Worm (Caenorhabditis elegans) whole organism, L1 larva: ENCODE measurements around the gene ZK1240.11.

Experiments used
- C16A3.4 ChIP-seq: fragments of 150-350 bp; optimal IDR thresholded peaks from 2 replicates; lab custom pipeline; 2014; ENCODE audit warnings: missing biosample characterization, missing genetic modification characterization
- F16B12.6 ChIP-seq: fragments of 150-350 bp; optimal IDR thresholded peaks from 2 replicates; lab custom pipeline; 2014; ENCODE audit warnings: missing biosample characterization, missing genetic modification characterization
- Y116A8C.19 ChIP-seq: sonication (generic microtip); optimal IDR thresholded peaks from 2 replicates; lab custom pipeline; 2016; ENCODE audit warnings: missing compliant biosample characterization, missing genetic modification characterization, borderline replicate concordance
- aha-1 ChIP-seq: fragments of 150-350 bp; optimal IDR thresholded peaks from 2 replicates; lab custom pipeline; 2014; ENCODE audit warnings: missing biosample characterization, missing genetic modification characterization
- alr-1 ChIP-seq: fragments of 200-800 bp; sonication (Bioruptor generic); optimal IDR thresholded peaks from 2 replicates; lab custom pipeline; 2018; ENCODE audit warnings: borderline replicate concordance, mild to moderate bottlenecking, missing genetic modification characterization, missing compliant biosample characterization
- blmp-1 ChIP-seq: fragments of 150-350 bp; optimal IDR thresholded peaks from 2 replicates; lab custom pipeline; 2014; ENCODE audit warnings: missing biosample characterization, missing genetic modification characterization
- ceh-63 ChIP-seq: fragments of 200-800 bp; sonication (Bioruptor generic); optimal IDR thresholded peaks from 2 replicates; lab custom pipeline; 2018; ENCODE audit warnings: mild to moderate bottlenecking, missing genetic modification characterization, missing compliant biosample characterization
- ceh-8 ChIP-seq: fragments of 200-800 bp; sonication (Bioruptor generic); optimal IDR thresholded peaks from 2 replicates; lab custom pipeline; 2018; ENCODE audit warnings: mild to moderate bottlenecking, missing genetic modification characterization, moderate library complexity, missing compliant biosample characterization
- ces-1 ChIP-seq: fragments of 150-350 bp; optimal IDR thresholded peaks from 2 replicates; lab custom pipeline; 2014; ENCODE audit warnings: missing biosample characterization, missing genetic modification reagents, missing genetic modification characterization
- dsc-1 ChIP-seq: sonication (generic microtip); optimal IDR thresholded peaks from 2 replicates; lab custom pipeline; 2016; ENCODE audit warnings: mild to moderate bottlenecking, missing genetic modification characterization, missing compliant biosample characterization
- efl-1 ChIP-seq, 4 experiments: fragments of 150-350 bp; optimal IDR thresholded peaks in 3 of 4; peaks in 1 of 4; 1 replicate in 1 of 4; 2 replicates in 3 of 4; lab custom pipeline; 2014; ENCODE audit warnings: missing biosample characterization in 2 of 4, missing genetic modification characterization in 2 of 4, missing genetic modification reagents in 2 of 4
- efl-3 ChIP-seq: fragments of 200-800 bp; sonication (Bioruptor generic); optimal IDR thresholded peaks from 2 replicates; lab custom pipeline; 2018; ENCODE audit warnings: mild to moderate bottlenecking, missing genetic modification characterization, missing compliant biosample characterization
- elt-2 ChIP-seq: sonication (generic microtip); optimal IDR thresholded peaks from 2 replicates; lab custom pipeline; 2016; ENCODE audit warnings: missing genetic modification characterization, mild to moderate bottlenecking, inconsistent platforms, missing compliant biosample characterization, missing genetic modification reagents
- fkh-10 ChIP-seq: sonication (generic microtip); optimal IDR thresholded peaks from 2 replicates; lab custom pipeline; 2017; ENCODE audit warnings: missing biosample characterization, missing genetic modification reagents, missing genetic modification characterization
- fos-1 ChIP-seq: fragments of 150-350 bp; optimal IDR thresholded peaks from 2 replicates; lab custom pipeline; 2014; ENCODE audit warnings: missing biosample characterization, missing genetic modification characterization
- hlh-4 ChIP-seq: sonication (generic microtip); optimal IDR thresholded peaks from 2 replicates; lab custom pipeline; 2016; ENCODE audit warnings: mild to moderate bottlenecking, missing genetic modification characterization, missing compliant biosample characterization
- hpl-2 ChIP-seq: fragments of 150-350 bp; optimal IDR thresholded peaks from 2 replicates; lab custom pipeline; 2014; ENCODE audit warnings: missing biosample characterization, missing genetic modification reagents, missing genetic modification characterization
- isw-1 ChIP-seq: fragments of 200-800 bp; sonication (Bioruptor generic); IDR thresholded peaks from 2 replicates; pipeline ENCODE4 v1.3.6; 2022; ENCODE audit warnings: missing genetic modification characterization, missing compliant biosample characterization
- jun-1 ChIP-seq: fragments of 150-350 bp; optimal IDR thresholded peaks from 2 replicates; lab custom pipeline; 2014; ENCODE audit warnings: missing biosample characterization, missing genetic modification reagents, missing genetic modification characterization
- lin-13 ChIP-seq: fragments of 150-350 bp; optimal IDR thresholded peaks from 2 replicates; lab custom pipeline; 2014; ENCODE audit warnings: missing biosample characterization, missing genetic modification reagents, missing genetic modification characterization
- lin-35 ChIP-seq, 2 experiments: fragments of 150-350 bp; optimal IDR thresholded peaks; 2 replicates each; lab custom pipeline; 2014; ENCODE audit warnings: missing biosample characterization in 2 of 2, missing genetic modification characterization in 2 of 2, missing genetic modification reagents in 2 of 2
- mef-2 ChIP-seq: fragments of 150-350 bp; optimal IDR thresholded peaks from 2 replicates; lab custom pipeline; 2014; ENCODE audit warnings: missing biosample characterization, missing genetic modification characterization
- nhr-20 ChIP-seq: sonication (generic microtip); optimal IDR thresholded peaks from 2 replicates; lab custom pipeline; 2016; ENCODE audit warnings: mild to moderate bottlenecking, missing genetic modification characterization, missing compliant biosample characterization
- nhr-47 ChIP-seq: sonication (generic microtip); optimal IDR thresholded peaks from 2 replicates; lab custom pipeline; 2016; ENCODE audit warnings: mild to moderate bottlenecking, missing genetic modification characterization, moderate library complexity, missing compliant biosample characterization
- nhr-71 ChIP-seq: sonication (generic microtip); optimal IDR thresholded peaks from 2 replicates; lab custom pipeline; 2016; ENCODE audit warnings: mild to moderate bottlenecking, missing genetic modification characterization, moderate library complexity, missing compliant biosample characterization
- nhr-76 ChIP-seq: sonication (generic microtip); optimal IDR thresholded peaks from 2 replicates; lab custom pipeline; 2017; ENCODE audit warnings: missing biosample characterization, missing genetic modification characterization
- nhr-77 ChIP-seq: fragments of 150-350 bp; optimal IDR thresholded peaks from 2 replicates; lab custom pipeline; 2014; ENCODE audit warnings: missing biosample characterization, missing genetic modification characterization
- nhr-84 ChIP-seq: sonication (generic microtip); optimal IDR thresholded peaks from 2 replicates; lab custom pipeline; 2017; ENCODE audit warnings: missing biosample characterization, missing genetic modification characterization
- pqm-1 ChIP-seq: sonication (generic microtip); optimal IDR thresholded peaks from 3 replicates; lab custom pipeline; 2017; ENCODE audit warnings: missing biosample characterization, missing genetic modification characterization
- snu-23 ChIP-seq: sonication (generic microtip); optimal IDR thresholded peaks from 2 replicates; lab custom pipeline; 2016; ENCODE audit warnings: missing genetic modification characterization, missing compliant biosample characterization
- unc-62 ChIP-seq: fragments of 150-350 bp; optimal IDR thresholded peaks from 2 replicates; lab custom pipeline; 2014; ENCODE audit warnings: missing biosample characterization, missing genetic modification reagents, missing genetic modification characterization
- unc-98 ChIP-seq: fragments of 200-800 bp; sonication (Bioruptor generic); IDR thresholded peaks from 2 replicates; pipeline ENCODE4 v1.3.6; 2022; ENCODE audit warnings: missing genetic modification characterization, missing compliant biosample characterization
- zag-1 ChIP-seq: fragments of 150-350 bp; optimal IDR thresholded peaks from 2 replicates; lab custom pipeline; 2014; ENCODE audit warnings: missing biosample characterization, missing genetic modification characterization

The ZK1240.11 gene

ce11 chrII:2305507-2305906 lies 19.5 kb upstream of the ZK1240.11 start:
- TF ChIP-seq efl-1 (optimal IDR thresholded peaks at IDR 0.05; lab: Kevin White, UChicago) (no peak), efl-1 (GFP tag; optimal IDR thresholded peaks at IDR 0.05 in 1 of 2; lab: Kevin White, UChicago) (peak in 1 of 2 experiments; percentile 85), nhr-77 (tag; lab: Kevin White, UChicago) (no peak), elt-2 (tag; lab: Kevin White, UChicago) (peak; percentile 58)

- TF ChIP-seq F16B12.6 (tag; lab: Kevin White, UChicago) (no peak), snu-23 (no peak), mef-2 (no peak), ceh-63 (no peak), lin-35 (GFP tag; optimal IDR thresholded peaks at IDR 0.05; lab: Kevin White, UChicago) (no peak), nhr-76 (tag; lab: Kevin White, UChicago) (no peak), fkh-10 (GFP tag; lab: Kevin White, UChicago) (no peak), unc-98 (no peak), ces-1 (GFP tag; lab: Kevin White, UChicago) (no peak), alr-1 (tag; lab: Kevin White, UChicago) (no peak), unc-62 (GFP tag; lab: Kevin White, UChicago) (no peak), nhr-47 (tag; lab: Kevin White, UChicago) (no peak), fos-1 (tag; lab: Kevin White, UChicago) (no peak), dsc-1 (no peak)
These were observed 18.3 kb upstream of the ZK1240.11 start, which contains the start of gene B0281.3 for ce11 chrII:2306741-2307140. Gene B0281.3 (plus strand): TSS chrII:2307041.

ce11 chrII:2312747-2313146 lies 12.3 kb upstream of the ZK1240.11 start, which contains the start of the genes trim-21 and B0281.1:
Gene trim-21 (minus strand): TSS chrII:2312847.
Gene B0281.1 (plus strand): TSS chrII:2313067.
- TF ChIP-seq Y116A8C.19 (tag; lab: Kevin White, UChicago) = no peak
- TF ChIP-seq nhr-20 (tag; lab: Kevin White, UChicago) = no peak
- TF ChIP-seq, all 84 proteins: peak for 0

- TF ChIP-seq blmp-1 (tag; lab: Kevin White, UChicago) (no peak), nhr-20 (tag; lab: Kevin White, UChicago) (no peak), nhr-84 (tag; lab: Kevin White, UChicago) (no peak), C16A3.4 (tag; lab: Kevin White, UChicago) (no peak), elt-2 (tag; lab: Kevin White, UChicago) (peak; percentile 35), jun-1 (tag; lab: Kevin White, UChicago) (no peak), aha-1 (no peak), efl-1 (optimal IDR thresholded peaks at IDR 0.05; lab: Kevin White, UChicago) (no peak), efl-1 (GFP tag; optimal IDR thresholded peaks at IDR 0.05 in 1 of 2; lab: Kevin White, UChicago) (peak in 1 of 2 experiments; percentile 79), hpl-2 (GFP tag; lab: Kevin White, UChicago) (no peak), mef-2 (no peak), hlh-4 (tag; lab: Kevin White, UChicago) (no peak)
These were observed 7.1 kb upstream of the ZK1240.11 start, which contains the start of the genes ZK1240.5 and ZK1240.9 for ce11 chrII:2317883-2318357. Gene ZK1240.5 (minus strand): TSS chrII:2317933. Gene ZK1240.9 (plus strand): TSS chrII:2318189.

ce11 chrII:2320097-2320496 lies 5.0 kb upstream of the ZK1240.11 start, which contains the start of gene ZK1240.3:
Gene ZK1240.3 (plus strand): TSS chrII:2320334.
- peak; percentile 30 for TF ChIP-seq elt-2 (tag; lab: Kevin White, UChicago)
- no peak for TF ChIP-seq hlh-4 (tag; lab: Kevin White, UChicago)
- TF ChIP-seq nhr-71 (tag; lab: Kevin White, UChicago) = no peak

ce11 chrII:2322857-2323518 lies 2.1 kb upstream of the ZK1240.11 start, which contains the start of the genes ZK1240.6 and ZK1240.2:
Gene ZK1240.6 (minus strand): TSS chrII:2322907.
Gene ZK1240.2 (plus strand): TSS chrII:2323376.
- TF ChIP-seq mef-2 = no peak
- TF ChIP-seq zag-1 (tag; lab: Kevin White, UChicago) = no peak
- TF ChIP-seq ceh-8 = no peak
- no peak for TF ChIP-seq F16B12.6 (tag; lab: Kevin White, UChicago)
- no peak for TF ChIP-seq lin-13 (GFP tag; lab: Kevin White, UChicago)
- TF ChIP-seq Y116A8C.19 (tag; lab: Kevin White, UChicago) = no peak
- peak; percentile 74 for TF ChIP-seq elt-2 (tag; lab: Kevin White, UChicago)
- peak; percentile 49 for TF ChIP-seq pqm-1 (tag; lab: Kevin White, UChicago)
- TF ChIP-seq isw-1 (GFP tag; lab: Robert Waterston, UW) = no peak
- no peak for TF ChIP-seq efl-3 (GFP tag; lab: Kevin White, UChicago)
